Fruit fly (Drosophila melanogaster): ENCODE results near the gene Sclp.

dm6 chrX:11917056-11917633 lies 7.3 kb downstream of the Sclp start, which contains the start of gene pot:
- no peak for TF ChIP-seq cnc (optimal IDR thresholded peaks at IDR 0.05)
- TF ChIP-seq kay (GFP tag; ENCODE audit: borderline replicate concordance), result no peak
- no peak for TF ChIP-seq Mnt (GFP tag; optimal IDR thresholded peaks at IDR 0.05)
- no peak for TF ChIP-seq Crg-1 (GFP tag; optimal IDR thresholded peaks at IDR 0.05)
- TF ChIP-seq ovo (GFP tag; optimal IDR thresholded peaks at IDR 0.05), result no peak
- no peak for TF ChIP-seq CG11617 (GFP tag; optimal IDR thresholded peaks at IDR 0.05)
- no peak for TF ChIP-seq CG33017 (tag; optimal IDR thresholded peaks at IDR 0.05)

Data from whole organism, adult.